Worm (Caenorhabditis elegans) whole organism, L4/young adult: ENCODE data around the gene B0310.1.

Experiments
- dao-5 ChIP-seq: sonication (generic microtip); optimal IDR thresholded peaks from 2 replicates; lab custom pipeline; 2016; ENCODE audit warnings: missing genotype, missing genetic modification characterization, moderate library complexity, missing compliant biosample characterization
- him-1 ChIP-seq: sonication (generic microtip); optimal IDR thresholded peaks from 2 replicates; lab custom pipeline; 2016; ENCODE audit warnings: missing genotype, missing genetic modification reagents, missing genetic modification characterization, missing compliant biosample characterization

DNA sequence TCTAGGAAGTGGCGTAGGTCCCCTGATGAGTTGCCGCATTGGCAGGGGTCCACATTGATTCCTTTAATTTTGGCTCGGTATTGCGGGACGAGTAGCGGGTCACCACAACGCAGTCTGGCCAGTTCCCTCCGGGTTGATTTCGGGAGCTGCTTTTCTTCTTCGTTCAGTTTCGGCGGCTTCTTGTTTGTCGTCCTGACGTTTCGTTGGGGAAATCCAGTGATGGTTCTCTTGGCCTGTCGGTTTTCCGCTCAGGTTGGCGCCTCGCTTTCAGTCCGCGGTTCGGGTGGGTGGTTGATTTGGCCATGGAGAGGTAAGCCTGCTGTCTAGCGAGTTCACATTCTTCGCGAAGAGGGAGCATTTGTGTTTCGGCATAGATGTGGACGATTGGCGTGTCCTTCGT, 35.7 kb downstream of the B0310.1 start:
- TF ChIP-seq him-1 (tag; lab: Kevin White, UChicago) (no peak), dao-5 (tag; lab: Kevin White, UChicago) (no peak)
